Fruit fly (Drosophila melanogaster) whole organism, embryonic: ENCODE results near the gene SmydA-9.

Experiments used
- B-H1 ChIP-seq: fragments of 200-800 bp; sonication (Bioruptor generic); IDR thresholded peaks from 3 replicates; pipeline ENCODE4 v1.3.6; 2022; ENCODE audit warnings: missing biosample characterization, missing genetic modification characterization
- CG11398 ChIP-seq: fragments of 200-800 bp; sonication (Bioruptor generic); optimal IDR thresholded peaks from 2 replicates; lab custom pipeline; 2016; ENCODE audit warnings: missing biosample characterization, missing genetic modification characterization
- CG11456 ChIP-seq: fragments of 200-800 bp; sonication (Bioruptor generic); IDR thresholded peaks from 3 replicates; pipeline ENCODE4 v1.3.6; 2022; ENCODE audit warnings: missing biosample characterization, missing genetic modification characterization
- CG12769 ChIP-seq: fragments of 200-800 bp; sonication (Bioruptor generic); optimal IDR thresholded peaks from 2 replicates; lab custom pipeline; 2019; ENCODE audit warnings: missing biosample characterization, mild to moderate bottlenecking, missing genetic modification characterization, moderate library complexity
- CG17186 ChIP-seq: fragments of 200-800 bp; sonication (Bioruptor generic); optimal IDR thresholded peaks from 3 replicates; lab custom pipeline; 2017; ENCODE audit warnings: missing biosample characterization, missing genetic modification reagents, missing genetic modification characterization
- CG18011 ChIP-seq: fragments of 200-800 bp; sonication (Bioruptor generic); optimal IDR thresholded peaks from 2 replicates; lab custom pipeline; 2017; ENCODE audit warnings: missing biosample characterization, missing genetic modification characterization, mild to moderate bottlenecking, moderate library complexity, missing genotype
- CG3847 ChIP-seq: fragments of 200-800 bp; sonication (Bioruptor generic); IDR thresholded peaks from 2 replicates; pipeline ENCODE4 v1.3.6; 2022; ENCODE audit warnings: missing biosample characterization, missing genetic modification characterization
- CG4282 ChIP-seq: fragments of 200-800 bp; sonication (Bioruptor generic); optimal IDR thresholded peaks from 2 replicates; lab custom pipeline; 2016; ENCODE audit warnings: missing biosample characterization, missing genetic modification characterization
- CG43689 ChIP-seq: fragments of 200-800 bp; sonication (Bioruptor generic); IDR thresholded peaks from 2 replicates; pipeline ENCODE4 v1.3.6; 2022; ENCODE audit warnings: missing biosample characterization, missing genetic modification characterization
- CG5245 ChIP-seq: fragments of 200-800 bp; sonication (Bioruptor generic); optimal IDR thresholded peaks from 3 replicates; lab custom pipeline; 2016; ENCODE audit warnings: missing biosample characterization, missing genetic modification characterization
- CG6683 ChIP-seq: fragments of 200-800 bp; sonication (Bioruptor generic); optimal IDR thresholded peaks from 2 replicates; lab custom pipeline; 2017; ENCODE audit warnings: missing biosample characterization, mild to moderate bottlenecking, missing genetic modification characterization, missing genetic modification reagents
- CG7839 ChIP-seq: fragments of 200-800 bp; sonication (Bioruptor generic); optimal IDR thresholded peaks from 3 replicates; lab custom pipeline; 2018; ENCODE audit warnings: missing biosample characterization, mild to moderate bottlenecking, missing genetic modification characterization, moderate library complexity
- CG8281 ChIP-seq: fragments of 200-800 bp; sonication (Bioruptor generic); optimal IDR thresholded peaks from 2 replicates; lab custom pipeline; 2018; ENCODE audit warnings: missing biosample characterization, mild to moderate bottlenecking, missing genetic modification characterization, moderate library complexity
- CG8944 ChIP-seq: fragments of 200-800 bp; sonication (Bioruptor generic); optimal IDR thresholded peaks from 3 replicates; lab custom pipeline; 2016; ENCODE audit warnings: missing biosample characterization, missing genetic modification characterization
- CkIIα-i1 ChIP-seq: fragments of 200-800 bp; sonication (Bioruptor generic); IDR thresholded peaks from 2 replicates; pipeline ENCODE4 v1.3.6; 2022; ENCODE audit warnings: missing biosample characterization, missing genetic modification characterization
- Dip2 ChIP-seq: fragments of 200-800 bp; sonication (Bioruptor generic); IDR thresholded peaks from 2 replicates; pipeline ENCODE4 v1.3.6; 2022; ENCODE audit warnings: missing biosample characterization, missing genetic modification characterization
- Dp ChIP-seq: fragments of 200-800 bp; sonication (Bioruptor generic); optimal IDR thresholded peaks from 2 replicates; lab custom pipeline; 2018; ENCODE audit warnings: missing biosample characterization, mild to moderate bottlenecking, missing genetic modification characterization, moderate library complexity
- E2f2 ChIP-seq: fragments of 200-800 bp; sonication (Bioruptor generic); IDR thresholded peaks from 2 replicates; pipeline ENCODE4 v1.3.6; 2022; ENCODE audit warnings: missing biosample characterization, missing genetic modification characterization
- Hr3 ChIP-seq: fragments of 200-800 bp; sonication (Bioruptor generic); optimal IDR thresholded peaks from 3 replicates; lab custom pipeline; 2016; ENCODE audit warnings: missing biosample characterization, missing genetic modification characterization
- Kr ChIP-seq: fragments of 200-800 bp; sonication (Bioruptor generic); optimal IDR thresholded peaks from 2 replicates; lab custom pipeline; 2017; ENCODE audit warnings: missing biosample characterization, mild to moderate bottlenecking, missing genetic modification characterization
- Lpt ChIP-seq: fragments of >200 bp; optimal IDR thresholded peaks from 2 replicates; lab custom pipeline; 2018; ENCODE audit warnings: missing biosample characterization, missing genetic modification characterization
- Mad ChIP-seq: fragments of 200-800 bp; sonication (Bioruptor generic); optimal IDR thresholded peaks from 2 replicates; lab custom pipeline; 2016; ENCODE audit warnings: missing biosample characterization, missing genetic modification characterization
- Max ChIP-seq: fragments of 200-800 bp; sonication (Bioruptor generic); optimal IDR thresholded peaks from 2 replicates; lab custom pipeline; 2016; ENCODE audit warnings: missing biosample characterization, mild to moderate bottlenecking, missing genetic modification characterization
- PHDP ChIP-seq: fragments of 200-800 bp; sonication (Bioruptor generic); optimal IDR thresholded peaks from 3 replicates; lab custom pipeline; 2018; ENCODE audit warnings: missing biosample characterization, mild to moderate bottlenecking, missing genetic modification characterization, moderate library complexity
- Rfx ChIP-seq: fragments of 200-800 bp; sonication (Bioruptor generic); IDR thresholded peaks from 2 replicates; pipeline ENCODE4 v1.3.6; 2022; ENCODE audit warnings: missing biosample characterization, missing genetic modification characterization
- Vsx1 ChIP-seq: fragments of 200-800 bp; sonication (Bioruptor generic); optimal IDR thresholded peaks from 2 replicates; lab custom pipeline; 2017; ENCODE audit warnings: missing biosample characterization, mild to moderate bottlenecking, missing genetic modification characterization, missing genetic modification reagents
- ara ChIP-seq: fragments of 200-800 bp; sonication (Bioruptor generic); IDR thresholded peaks from 2 replicates; pipeline ENCODE4 v1.3.6; 2022; ENCODE audit warnings: missing biosample characterization, missing genetic modification characterization
- bcd ChIP-seq: fragments of 200-800 bp; sonication (Bioruptor generic); optimal IDR thresholded peaks from 2 replicates; lab custom pipeline; 2017; ENCODE audit warnings: missing biosample characterization, mild to moderate bottlenecking, missing genetic modification characterization
- cad ChIP-seq: fragments of >200 bp; optimal IDR thresholded peaks from 2 replicates; lab custom pipeline; 2017; ENCODE audit warnings: missing biosample characterization, missing genetic modification characterization
- ci ChIP-seq: fragments of 200-800 bp; sonication (Bioruptor generic); IDR thresholded peaks from 3 replicates; pipeline ENCODE4 v1.3.6; 2022; ENCODE audit warnings: missing biosample characterization, missing genetic modification characterization
- da ChIP-seq: fragments of 200-800 bp; sonication (Bioruptor generic); optimal IDR thresholded peaks from 2 replicates; lab custom pipeline; 2016; ENCODE audit warnings: missing biosample characterization, missing genetic modification characterization
- dm ChIP-seq: fragments of 200-800 bp; sonication (Bioruptor generic); optimal IDR thresholded peaks from 3 replicates; lab custom pipeline; 2016; ENCODE audit warnings: missing biosample characterization, missing genetic modification characterization
- dmrt99B ChIP-seq: fragments of 200-800 bp; sonication (Bioruptor generic); optimal IDR thresholded peaks from 2 replicates; lab custom pipeline; 2018; ENCODE audit warnings: missing biosample characterization, mild to moderate bottlenecking, missing genetic modification characterization, moderate library complexity
- dpn ChIP-seq, 2 experiments: fragments of 200-800 bp; sonication (Bioruptor generic); optimal IDR thresholded peaks; 3 replicates each; lab custom pipeline; 2016; ENCODE audit warnings: missing biosample characterization in 2 of 2, missing genetic modification characterization in 2 of 2
- fd96Cb ChIP-seq: fragments of 200-800 bp; sonication (Bioruptor generic); optimal IDR thresholded peaks from 2 replicates; lab custom pipeline; 2018; ENCODE audit warnings: missing biosample characterization, mild to moderate bottlenecking, missing genetic modification characterization, moderate library complexity
- fu2 ChIP-seq: fragments of 200-800 bp; sonication (Bioruptor generic); optimal IDR thresholded peaks from 2 replicates; lab custom pipeline; 2016; ENCODE audit warnings: missing biosample characterization, missing genetic modification characterization
- gfzf ChIP-seq: fragments of 200-800 bp; sonication (Bioruptor generic); optimal IDR thresholded peaks from 2 replicates; lab custom pipeline; 2016; ENCODE audit warnings: missing biosample characterization, mild to moderate bottlenecking, missing genetic modification characterization, moderate library complexity
- grn ChIP-seq: fragments of 200-800 bp; sonication (Bioruptor generic); optimal IDR thresholded peaks from 3 replicates; lab custom pipeline; 2017; ENCODE audit warnings: missing biosample characterization, missing genetic modification characterization
- gt ChIP-seq: fragments of 200-800 bp; sonication (Bioruptor generic); IDR thresholded peaks from 2 replicates; pipeline ENCODE4 v1.3.6; 2022; ENCODE audit warnings: missing biosample characterization, missing genetic modification characterization
- lmd ChIP-seq: fragments of 200-800 bp; sonication (Bioruptor generic); IDR thresholded peaks from 2 replicates; pipeline ENCODE4 v1.3.6; 2022; ENCODE audit warnings: missing biosample characterization, missing genetic modification characterization
- luna ChIP-seq: fragments of 200-800 bp; sonication (Bioruptor generic); optimal IDR thresholded peaks from 2 replicates; lab custom pipeline; 2016; ENCODE audit warnings: missing biosample characterization, missing genetic modification characterization
- mam ChIP-seq: fragments of 200-800 bp; sonication (Bioruptor generic); optimal IDR thresholded peaks from 3 replicates; lab custom pipeline; 2016; ENCODE audit warnings: missing biosample characterization, missing genetic modification characterization
- schlank ChIP-seq: fragments of 200-800 bp; sonication (Bioruptor generic); optimal IDR thresholded peaks from 2 replicates; lab custom pipeline; 2018; ENCODE audit warnings: missing biosample characterization, mild to moderate bottlenecking, missing genetic modification characterization
- scrt ChIP-seq: fragments of 200-800 bp; sonication (Bioruptor generic); optimal IDR thresholded peaks from 2 replicates; lab custom pipeline; 2018; ENCODE audit warnings: missing biosample characterization, mild to moderate bottlenecking, missing genetic modification characterization, moderate library complexity
- sd ChIP-seq: fragments of 200-800 bp; sonication (Bioruptor generic); optimal IDR thresholded peaks from 3 replicates; lab custom pipeline; 2018; ENCODE audit warnings: missing biosample characterization, mild to moderate bottlenecking, missing genetic modification characterization, moderate library complexity
- sob ChIP-seq: fragments of 200-800 bp; sonication (Bioruptor generic); IDR thresholded peaks from 2 replicates; pipeline ENCODE4 v1.3.6; 2022; ENCODE audit warnings: missing biosample characterization, missing genetic modification characterization
- stwl ChIP-seq: fragments of 200-800 bp; sonication (Bioruptor generic); optimal IDR thresholded peaks from 3 replicates; lab custom pipeline; 2018; ENCODE audit warnings: missing biosample characterization, mild to moderate bottlenecking, missing genetic modification characterization, moderate library complexity
- trh ChIP-seq: fragments of 200-800 bp; sonication (Bioruptor generic); optimal IDR thresholded peaks from 2 replicates; lab custom pipeline; 2016; ENCODE audit warnings: missing biosample characterization, missing genetic modification characterization
- tup ChIP-seq: fragments of 200-800 bp; sonication (Bioruptor generic); optimal IDR thresholded peaks from 2 replicates; lab custom pipeline; 2016; ENCODE audit warnings: missing biosample characterization, mild to moderate bottlenecking, missing genetic modification characterization, moderate library complexity
- unc-4 ChIP-seq: fragments of 200-800 bp; sonication (Bioruptor generic); IDR thresholded peaks from 2 replicates; pipeline ENCODE4 v1.3.6; 2022; ENCODE audit warnings: missing biosample characterization, missing genetic modification characterization; ENCODE audit not compliant: partially characterized antibody
- wdn ChIP-seq: fragments of 200-800 bp; sonication (Bioruptor generic); IDR thresholded peaks from 2 replicates; pipeline ENCODE4 v1.3.6; 2022; ENCODE audit warnings: missing biosample characterization, missing genetic modification characterization
- zen ChIP-seq: fragments of 200-800 bp; sonication (Bioruptor generic); optimal IDR thresholded peaks from 3 replicates; lab custom pipeline; 2018; ENCODE audit warnings: missing biosample characterization, mild to moderate bottlenecking, missing genetic modification characterization, moderate library complexity

Gene SmydA-9

dm6 chrX:9196362-9196761, 14.3 kb downstream of the SmydA-9 start, which contains the start of gene CG12118 (continued):
- TF ChIP-seq E2f2 (GFP tag; lab: Robert Waterston, UW) (peak; percentile 92), CG11398 (GFP tag; lab: Kevin White, UChicago) (no peak), Mad (GFP tag; lab: Kevin White, UChicago) (peak; percentile 74), CG5245 (peak; percentile 67), CG11456 (GFP tag; lab: Robert Waterston, UW) (peak; percentile 81), CG4282 (GFP tag; lab: Kevin White, UChicago) (no peak), schlank (no peak), PHDP (tag; lab: Kevin White, UChicago) (peak; percentile 77), stwl (tag; lab: Kevin White, UChicago) (peak; percentile 35), bcd (peak; percentile 58), CG7839 (peak; percentile 76), cad (GFP tag; lab: Kevin White, UChicago) (no peak), CG12769 (tag; lab: Kevin White, UChicago) (no peak), CkIIα-i1 (GFP tag; lab: Robert Waterston, UW) (no peak), CG17186 (GFP tag; lab: Kevin White, UChicago) (peak; percentile 38), ci (GFP tag; lab: Robert Waterston, UW) (peak; percentile 90), Max (peak; percentile 73), trh (GFP tag; lab: Kevin White, UChicago) (peak; percentile 79), CG8281 (peak; percentile 2), gfzf (no peak), dpn (GFP tag; optimal IDR thresholded peaks at IDR 0.05; lab: Kevin White, UChicago) (peak; percentile 21 to 88), da (GFP tag; lab: Kevin White, UChicago) (no peak), dmrt99B (peak; percentile 73), mam (GFP tag; lab: Kevin White, UChicago) (peak; percentile 55), ara (GFP tag; lab: Robert Waterston, UW) (peak; percentile 73), unc-4 (GFP tag; lab: Robert Waterston, UW) (peak; percentile 96), CG6683 (GFP tag; lab: Kevin White, UChicago) (peak; percentile 45), sob (GFP tag; lab: Robert Waterston, UW) (peak; percentile 90), lmd (GFP tag; lab: Robert Waterston, UW) (peak; percentile 68), Kr (GFP tag; lab: Kevin White, UChicago) (no peak), fu2 (GFP tag; lab: Kevin White, UChicago) (no peak), Rfx (GFP tag; lab: Robert Waterston, UW) (peak; percentile 78), CG18011 (GFP tag; lab: Kevin White, UChicago) (peak; percentile 62), scrt (GFP tag; lab: Kevin White, UChicago) (peak; percentile 43), sd (tag; lab: Kevin White, UChicago) (peak; percentile 60), wdn (GFP tag; lab: Robert Waterston, UW) (peak; percentile 88), Dip2 (no peak), luna (no peak), Dp (GFP tag; lab: Kevin White, UChicago) (peak; percentile 87), grn (peak; percentile 21), gt (GFP tag; lab: Robert Waterston, UW) (no peak), CG3847 (GFP tag; lab: Robert Waterston, UW) (peak; percentile 80), dm (GFP tag; lab: Kevin White, UChicago) (no peak), tup (GFP tag; lab: Kevin White, UChicago) (peak; percentile 34), zen (tag; lab: Kevin White, UChicago) (peak; percentile 78), Hr3 (peak; percentile 84), Lpt (GFP tag; lab: Kevin White, UChicago) (no peak), CG43689 (GFP tag; lab: Robert Waterston, UW) (peak; percentile 45; the same call in 1 of the 2 replicates), B-H1 (peak; percentile 62), fd96Cb (tag; lab: Kevin White, UChicago) (peak; percentile 67), Vsx1 (GFP tag; lab: Kevin White, UChicago) (no peak), CG8944 (GFP tag; lab: Kevin White, UChicago) (peak; percentile 29)
